Worm (Caenorhabditis elegans): Measurements from ENCODE around the gene rfl-1.

rfl-1 gene

ce11 chrIII:7005350-7005749 is 15.7 kb upstream of the rfl-1 start, which contains the start of gene C06E8.5:
C06E8.5 (minus strand) TSS chrIII:7005450.
- TF ChIP-seq nhr-25 (tag; optimal IDR thresholded peaks at IDR 0.05) (peak; percentile 23), mab-5 (tag; optimal IDR thresholded peaks at IDR 0.05) (no peak)

DNA sequence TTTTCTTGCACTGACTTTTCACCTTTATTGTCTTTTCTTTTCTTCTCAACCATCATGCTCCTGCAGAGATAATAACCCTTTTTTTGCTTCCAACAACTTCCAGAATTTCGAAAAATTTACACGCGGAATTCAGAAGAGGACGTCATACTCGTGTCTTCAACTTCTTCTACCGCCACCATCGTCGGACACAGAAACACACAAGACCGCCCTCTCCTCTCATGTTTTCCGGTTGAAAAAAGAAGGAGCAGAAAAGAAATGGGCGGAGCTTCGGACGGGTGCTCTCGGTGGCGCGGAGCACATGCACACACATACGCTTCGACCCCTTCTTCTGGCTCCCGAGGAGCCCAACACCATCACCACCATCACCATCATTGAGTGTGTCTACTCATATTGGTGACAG is 12.2 kb upstream of the rfl-1 start, which contains the start of gene lgc-38:
Gene lgc-38, plus strand, starts transcription at position 301 of the 400 bp plus-strand sequence.
- TF ChIP-seq alr-1 (tag; optimal IDR thresholded peaks at IDR 0.05) (no peak), mab-5 (tag; optimal IDR thresholded peaks at IDR 0.05) (no peak), peb-1 (tag; optimal IDR thresholded peaks at IDR 0.05) (no peak), blmp-1 (tag; optimal IDR thresholded peaks at IDR 0.05; ENCODE audit: insufficient read depth) (no peak), snpc-4 (tag; optimal IDR thresholded peaks at IDR 0.05) (no peak), unc-62 (GFP tag; optimal IDR thresholded peaks at IDR 0.05) (no peak), nhr-77 (tag; optimal IDR thresholded peaks at IDR 0.05) (no peak), mbf-1 (tag; optimal IDR thresholded peaks at IDR 0.05) (no peak), nhr-10 (tag; optimal IDR thresholded peaks at IDR 0.05) (no peak), egl-27 (tag; optimal IDR thresholded peaks at IDR 0.05) (no peak), nhr-6 (tag; optimal IDR thresholded peaks at IDR 0.05) (no peak)

DNA sequence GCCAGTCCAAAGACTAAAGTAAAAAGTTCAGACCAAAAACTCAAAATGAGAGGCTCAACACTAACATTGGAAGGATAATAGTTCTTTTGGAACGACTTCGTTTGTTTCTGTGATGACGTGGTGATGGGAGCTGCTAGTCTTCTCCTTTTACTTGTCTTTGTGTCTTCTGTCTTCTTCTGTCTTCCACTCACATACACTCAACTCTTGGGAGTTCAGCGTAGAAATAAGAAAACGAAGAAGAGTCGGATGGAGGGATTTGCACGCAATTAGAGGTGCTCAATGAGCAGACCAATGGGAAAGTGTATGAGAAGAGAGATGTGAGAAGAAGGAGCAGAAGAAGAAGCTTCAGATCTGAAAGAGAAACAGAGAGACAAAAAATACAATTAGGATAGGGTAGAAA is 8.9 kb upstream of the rfl-1 start:
- no peak for TF ChIP-seq ceh-82 (tag; optimal IDR thresholded peaks at IDR 0.05)
- no peak for TF ChIP-seq ceh-16 (tag; optimal IDR thresholded peaks at IDR 0.05)

DNA sequence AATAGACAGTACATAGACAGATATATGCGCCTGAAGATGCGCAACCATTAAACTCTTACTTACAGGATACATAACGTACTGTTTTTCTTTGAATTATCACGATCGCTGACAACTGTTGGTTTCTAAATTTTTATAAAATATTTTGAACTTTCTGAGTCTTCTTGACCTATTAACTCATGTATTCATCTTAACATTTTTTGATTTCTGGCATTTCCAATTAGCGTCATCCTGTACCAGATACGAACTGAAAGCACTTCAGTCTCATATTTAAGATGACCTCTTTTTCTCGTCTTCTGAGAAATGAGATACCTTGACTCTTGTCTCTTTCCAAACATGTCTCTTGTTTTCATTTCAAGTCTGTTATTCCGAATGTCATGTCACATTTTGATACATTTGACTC is 7.2 kb upstream of the rfl-1 start:
- no peak for TF ChIP-seq ama-1 (optimal IDR thresholded peaks at IDR 0.05)
- TF ChIP-seq sem-4 (tag; optimal IDR thresholded peaks at IDR 0.05): no peak
- TF ChIP-seq blmp-1 (tag; optimal IDR thresholded peaks at IDR 0.05; ENCODE audit: insufficient read depth): no peak
- TF ChIP-seq nhr-23 (tag; optimal IDR thresholded peaks at IDR 0.05): no peak
- no peak for TF ChIP-seq R02D3.7 (tag; optimal IDR thresholded peaks at IDR 0.05)
- TF ChIP-seq nhr-129 (tag; optimal IDR thresholded peaks at IDR 0.05): no peak
- TF ChIP-seq lin-39 (tag; optimal IDR thresholded peaks at IDR 0.05): no peak
- no peak for TF ChIP-seq nhr-77 (tag; optimal IDR thresholded peaks at IDR 0.05)
- TF ChIP-seq zag-1 (tag; optimal IDR thresholded peaks at IDR 0.05): no peak
- no peak for TF ChIP-seq crh-2 (tag; optimal IDR thresholded peaks at IDR 0.05)
- no peak for TF ChIP-seq elt-1 (tag; optimal IDR thresholded peaks at IDR 0.05)
- TF ChIP-seq F13H6.1 (tag; optimal IDR thresholded peaks at IDR 0.05): no peak
- TF ChIP-seq mbf-1 (tag; optimal IDR thresholded peaks at IDR 0.05): no peak
- no peak for TF ChIP-seq gmeb-1 (tag; optimal IDR thresholded peaks at IDR 0.05)
- no peak for TF ChIP-seq ztf-1 (GFP tag; conservative IDR thresholded peaks at IDR 0.05)
- no peak for TF ChIP-seq peb-1 (tag; optimal IDR thresholded peaks at IDR 0.05)
- TF ChIP-seq C34F6.9 (tag; optimal IDR thresholded peaks at IDR 0.05): no peak
- TF ChIP-seq ceh-16 (tag; optimal IDR thresholded peaks at IDR 0.05): no peak
- TF ChIP-seq Y55F3AM.14 (GFP tag; optimal IDR thresholded peaks at IDR 0.05): no peak

DNA sequence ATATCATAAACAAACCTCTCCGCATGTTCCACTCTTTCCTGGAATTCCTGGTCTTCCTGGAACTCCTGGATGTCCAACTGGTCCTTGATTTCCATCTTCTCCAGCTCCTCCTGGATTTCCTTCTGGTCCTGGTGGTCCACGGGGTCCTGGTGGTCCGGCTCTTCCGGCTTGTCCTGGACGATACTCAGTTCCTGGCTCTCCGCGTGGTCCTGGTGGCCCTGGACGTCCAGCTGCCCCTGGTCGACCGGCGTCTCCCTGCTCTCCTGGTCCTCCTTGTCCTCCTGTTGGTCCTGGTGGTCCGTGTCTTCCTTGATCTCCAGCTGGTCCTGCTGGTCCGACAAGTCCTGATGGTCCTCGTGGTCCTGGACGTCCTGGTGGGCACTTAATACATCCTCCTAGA is 1.3 kb upstream of the rfl-1 start:
- TF ChIP-seq mbf-1 (tag; optimal IDR thresholded peaks at IDR 0.05) (no peak), egl-27 (tag; optimal IDR thresholded peaks at IDR 0.05) (no peak), ceh-16 (tag; optimal IDR thresholded peaks at IDR 0.05) (no peak), nhr-77 (tag; optimal IDR thresholded peaks at IDR 0.05) (no peak), C34F6.9 (tag; optimal IDR thresholded peaks at IDR 0.05) (no peak), gmeb-1 (tag; optimal IDR thresholded peaks at IDR 0.05) (no peak), nhr-129 (tag; optimal IDR thresholded peaks at IDR 0.05) (no peak), skn-1 (tag; optimal IDR thresholded peaks at IDR 0.05) (no peak), mab-5 (tag; optimal IDR thresholded peaks at IDR 0.05) (no peak), unc-62 (GFP tag; optimal IDR thresholded peaks at IDR 0.05) (no peak), sma-9 (GFP tag; optimal IDR thresholded peaks at IDR 0.05) (no peak), sma-9 (tag; optimal IDR thresholded peaks at IDR 0.05) (no peak), nhr-11 (tag; optimal IDR thresholded peaks at IDR 0.05) (no peak), blmp-1 (tag; optimal IDR thresholded peaks at IDR 0.05; ENCODE audit: insufficient read depth) (no peak), F13H6.1 (tag; optimal IDR thresholded peaks at IDR 0.05) (no peak), fos-1 (tag; optimal IDR thresholded peaks at IDR 0.05) (no peak), aly-2 (tag; optimal IDR thresholded peaks at IDR 0.05) (no peak), nhr-23 (tag; optimal IDR thresholded peaks at IDR 0.05) (no peak)

DNA sequence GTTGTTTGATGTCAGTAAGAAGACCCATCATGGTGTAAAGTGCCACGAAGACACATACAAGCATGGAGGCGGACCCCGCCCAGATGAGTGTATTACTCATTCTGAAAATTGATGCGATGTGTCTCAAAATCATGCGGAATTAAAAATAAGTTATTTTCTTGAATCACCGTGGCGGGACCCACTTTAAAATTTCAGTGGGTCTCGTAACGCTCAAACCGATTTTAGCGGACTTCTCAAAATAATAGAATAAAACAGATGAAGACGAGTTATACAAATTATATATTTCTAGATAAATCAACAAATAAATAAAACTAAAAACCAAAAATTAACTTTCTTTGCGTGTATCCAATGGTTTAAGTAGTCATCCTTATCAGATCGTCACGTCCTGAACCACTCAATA is 506 bp upstream of the rfl-1 start, which contains the start of gene col-8:
Gene col-8, minus strand, starts transcription at position 101 of the 400 bp plus-strand sequence.
- TF ChIP-seq nhr-6 (tag; optimal IDR thresholded peaks at IDR 0.05) (no peak), peb-1 (tag; optimal IDR thresholded peaks at IDR 0.05) (no peak), unc-55 (GFP tag; optimal IDR thresholded peaks at IDR 0.05) (no peak), mab-5 (tag; optimal IDR thresholded peaks at IDR 0.05) (no peak), gmeb-1 (tag; optimal IDR thresholded peaks at IDR 0.05) (no peak), elt-1 (tag; optimal IDR thresholded peaks at IDR 0.05) (no peak), sma-3 (GFP tag; optimal IDR thresholded peaks at IDR 0.05) (no peak), ama-1 (optimal IDR thresholded peaks at IDR 0.05) (no peak), egl-27 (tag; optimal IDR thresholded peaks at IDR 0.05) (no peak), nhr-21 (tag; optimal IDR thresholded peaks at IDR 0.05) (no peak), lin-13 (GFP tag; optimal IDR thresholded peaks at IDR 0.05) (no peak), nhr-12 (tag; optimal IDR thresholded peaks at IDR 0.05) (no peak), blmp-1 (tag; optimal IDR thresholded peaks at IDR 0.05; ENCODE audit: insufficient read depth) (no peak)
